Worm (Caenorhabditis elegans) whole organism, late embryonic: Measurements from ENCODE around the gene srw-99.

Experiments
- C38D4.7 ChIP-seq: fragments of 200-800 bp; sonication (Bioruptor generic); optimal IDR thresholded peaks from 2 replicates; lab custom pipeline; 2018; ENCODE audit warnings: mild to moderate bottlenecking, missing genetic modification characterization, moderate library complexity, missing compliant biosample characterization
- F13H6.1 ChIP-seq: sonication (generic microtip); optimal IDR thresholded peaks from 2 replicates; lab custom pipeline; 2016; ENCODE audit warnings: missing genetic modification characterization, missing compliant biosample characterization
- T23F11.4 ChIP-seq: fragments of 200-800 bp; sonication (Bioruptor generic); optimal IDR thresholded peaks from 2 replicates; lab custom pipeline; 2018; ENCODE audit warnings: mild to moderate bottlenecking, missing genetic modification characterization, missing compliant biosample characterization
- ahr-1 ChIP-seq: sonication (generic microtip); optimal IDR thresholded peaks from 2 replicates; lab custom pipeline; 2016; ENCODE audit warnings: missing genetic modification characterization, missing compliant biosample characterization
- ama-1 ChIP-seq: fragments of 150-350 bp; optimal IDR thresholded peaks from 2 replicates; lab custom pipeline; 2014
- ceh-14 ChIP-seq: sonication (generic microtip); optimal IDR thresholded peaks from 2 replicates; lab custom pipeline; 2016; ENCODE audit warnings: missing genotype, missing genetic modification characterization, missing compliant biosample characterization
- ceh-18 ChIP-seq: sonication (generic microtip); optimal IDR thresholded peaks from 2 replicates; lab custom pipeline; 2016; ENCODE audit warnings: missing genetic modification characterization, missing compliant biosample characterization
- ceh-2 ChIP-seq: sonication (generic microtip); optimal IDR thresholded peaks from 2 replicates; lab custom pipeline; 2016; ENCODE audit warnings: missing genotype, missing genetic modification characterization, missing compliant biosample characterization
- ceh-24 ChIP-seq: sonication (generic microtip); optimal IDR thresholded peaks from 2 replicates; lab custom pipeline; 2016; ENCODE audit warnings: mild to moderate bottlenecking, missing genetic modification characterization, missing compliant biosample characterization
- ceh-34 ChIP-seq: sonication (generic microtip); optimal IDR thresholded peaks from 2 replicates; lab custom pipeline; 2016; ENCODE audit warnings: mild to moderate bottlenecking, missing genetic modification characterization, missing compliant biosample characterization
- ceh-48 ChIP-seq: sonication (generic microtip); optimal IDR thresholded peaks from 2 replicates; lab custom pipeline; 2016; ENCODE audit warnings: missing genetic modification characterization, inconsistent platforms, missing compliant biosample characterization
- dmd-4 ChIP-seq: sonication (generic microtip); optimal IDR thresholded peaks from 2 replicates; lab custom pipeline; 2016; ENCODE audit warnings: borderline replicate concordance, missing genetic modification characterization, missing compliant biosample characterization
- elt-2 ChIP-seq: sonication (generic microtip); optimal IDR thresholded peaks from 2 replicates; lab custom pipeline; 2016; ENCODE audit warnings: missing genetic modification reagents, missing genetic modification characterization, missing compliant biosample characterization
- ets-4 ChIP-seq: sonication (generic microtip); optimal IDR thresholded peaks from 2 replicates; lab custom pipeline; 2016; ENCODE audit warnings: missing genetic modification characterization, missing compliant biosample characterization
- fkh-6 ChIP-seq: sonication (generic microtip); optimal IDR thresholded peaks from 2 replicates; lab custom pipeline; 2016; ENCODE audit warnings: missing genetic modification characterization, missing compliant biosample characterization
- gmeb-2 ChIP-seq: sonication (generic microtip); optimal IDR thresholded peaks from 2 replicates; lab custom pipeline; 2016; ENCODE audit warnings: missing genetic modification characterization, inconsistent platforms, missing compliant biosample characterization
- hlh-13 ChIP-seq: fragments of 200-800 bp; sonication (Bioruptor generic); optimal IDR thresholded peaks from 2 replicates; lab custom pipeline; 2018; ENCODE audit warnings: mild to moderate bottlenecking, missing genetic modification characterization, missing compliant biosample characterization
- hlh-15 ChIP-seq: sonication (generic microtip); optimal IDR thresholded peaks from 2 replicates; lab custom pipeline; 2016; ENCODE audit warnings: missing genetic modification characterization, missing compliant biosample characterization
- hlh-30 ChIP-seq: sonication (generic microtip); optimal IDR thresholded peaks from 2 replicates; lab custom pipeline; 2017; ENCODE audit warnings: antibody characterized with exemption, missing genetic modification characterization, missing compliant biosample characterization; ENCODE audit not compliant: insufficient read depth
- hlh-6 ChIP-seq: sonication (generic microtip); optimal IDR thresholded peaks from 2 replicates; lab custom pipeline; 2016; ENCODE audit warnings: missing genotype, missing genetic modification characterization, missing compliant biosample characterization
- hlh-8 ChIP-seq: sonication (generic microtip); optimal IDR thresholded peaks from 2 replicates; lab custom pipeline; 2016; ENCODE audit warnings: missing genotype, missing genetic modification characterization, missing compliant biosample characterization
- lim-6 ChIP-seq: sonication (generic microtip); optimal IDR thresholded peaks from 2 replicates; lab custom pipeline; 2016; ENCODE audit warnings: missing genetic modification characterization, missing compliant biosample characterization
- lin-11 ChIP-seq: fragments of 200-800 bp; sonication (Bioruptor generic); optimal IDR thresholded peaks from 2 replicates; lab custom pipeline; 2018; ENCODE audit warnings: mild to moderate bottlenecking, missing genetic modification characterization, missing compliant biosample characterization
- mec-3 ChIP-seq: sonication (generic microtip); optimal IDR thresholded peaks from 2 replicates; lab custom pipeline; 2016; ENCODE audit warnings: borderline replicate concordance, missing genetic modification characterization, missing compliant biosample characterization
- nfya-1 ChIP-seq: sonication (generic microtip); optimal IDR thresholded peaks from 2 replicates; lab custom pipeline; 2017; ENCODE audit warnings: missing genetic modification characterization, mild to moderate bottlenecking, missing compliant biosample characterization, antibody characterized with exemption, moderate library complexity
- nhr-11 ChIP-seq: fragments of 150-350 bp; optimal IDR thresholded peaks from 2 replicates; lab custom pipeline; 2014; ENCODE audit warnings: missing biosample characterization, missing genetic modification characterization
- nhr-232 ChIP-seq: sonication (generic microtip); optimal IDR thresholded peaks from 2 replicates; lab custom pipeline; 2016; ENCODE audit warnings: missing genetic modification characterization, missing compliant biosample characterization
- odd-2 ChIP-seq: sonication (generic microtip); optimal IDR thresholded peaks from 2 replicates; lab custom pipeline; 2017; ENCODE audit warnings: antibody characterized with exemption, mild to moderate bottlenecking, missing genetic modification characterization, missing compliant biosample characterization
- pat-9 ChIP-seq: fragments of 200-800 bp; sonication (Bioruptor generic); optimal IDR thresholded peaks from 2 replicates; lab custom pipeline; 2018; ENCODE audit warnings: mild to moderate bottlenecking, missing genetic modification characterization, moderate library complexity, missing compliant biosample characterization
- pha-2 ChIP-seq: sonication (generic microtip); optimal IDR thresholded peaks from 2 replicates; lab custom pipeline; 2017; ENCODE audit warnings: mild to moderate bottlenecking, missing genetic modification characterization, missing compliant biosample characterization
- pros-1 ChIP-seq: fragments of 150-350 bp; optimal IDR thresholded peaks from 2 replicates; lab custom pipeline; 2014; ENCODE audit warnings: missing biosample characterization, missing genetic modification reagents, missing genetic modification characterization
- ref-2 ChIP-seq: sonication (generic microtip); optimal IDR thresholded peaks from 2 replicates; lab custom pipeline; 2016; ENCODE audit warnings: missing genetic modification characterization, missing compliant biosample characterization
- sox-2 ChIP-seq: fragments of 200-800 bp; sonication (Bioruptor generic); IDR thresholded peaks from 2 replicates; pipeline ENCODE4 v1.3.6; 2022; ENCODE audit warnings: missing genetic modification reagents, missing genetic modification characterization, missing compliant biosample characterization
- ttx-3 ChIP-seq: sonication (generic microtip); optimal IDR thresholded peaks from 2 replicates; lab custom pipeline; 2016; ENCODE audit warnings: missing genetic modification reagents, missing genetic modification characterization, missing compliant biosample characterization
- unc-42 ChIP-seq: sonication (generic microtip); optimal IDR thresholded peaks from 2 replicates; lab custom pipeline; 2016; ENCODE audit warnings: missing genotype, missing genetic modification characterization, missing compliant biosample characterization
- unc-86 ChIP-seq: sonication (generic microtip); optimal IDR thresholded peaks from 2 replicates; lab custom pipeline; 2016; ENCODE audit warnings: missing genetic modification characterization, missing compliant biosample characterization
- zip-5 ChIP-seq: sonication (generic microtip); optimal IDR thresholded peaks from 2 replicates; lab custom pipeline; 2016; ENCODE audit warnings: missing genetic modification characterization, missing compliant biosample characterization

Gene srw-99

DNA sequence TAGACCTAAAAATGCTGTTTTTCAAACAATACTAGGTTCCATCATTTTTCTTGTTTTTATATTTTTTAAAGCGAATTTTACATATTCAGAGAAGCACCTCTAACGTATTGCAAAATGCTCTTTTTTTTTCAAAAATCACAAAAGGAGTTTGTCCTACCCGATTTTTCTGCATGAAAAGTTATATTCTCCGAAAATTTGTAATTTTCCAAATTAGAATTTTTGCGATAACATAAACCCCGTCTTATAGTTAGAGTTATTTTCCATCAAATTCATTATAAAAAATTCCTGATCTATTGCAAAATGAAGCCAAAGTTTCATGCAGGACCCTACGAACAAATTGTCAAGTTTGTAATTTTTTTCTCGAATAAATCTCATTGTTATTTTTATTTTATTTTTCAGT, at the start of gene srw-99:
Gene srw-99, plus strand, starts transcription at position 301 of the 400 bp plus-strand sequence.
- TF ChIP-seq hlh-8 (tag; lab: Kevin White, UChicago) (no peak), elt-2 (tag; lab: Kevin White, UChicago) (no peak), odd-2 (tag; lab: Kevin White, UChicago) (no peak), ceh-24 (tag; lab: Kevin White, UChicago) (no peak), F13H6.1 (tag; lab: Kevin White, UChicago) (no peak), ceh-14 (tag; lab: Kevin White, UChicago) (no peak), dmd-4 (tag; lab: Kevin White, UChicago) (no peak), hlh-15 (no peak), ceh-2 (tag; lab: Kevin White, UChicago) (no peak), hlh-13 (GFP tag; lab: Kevin White, UChicago) (no peak), ttx-3 (tag; lab: Kevin White, UChicago) (no peak)

DNA sequence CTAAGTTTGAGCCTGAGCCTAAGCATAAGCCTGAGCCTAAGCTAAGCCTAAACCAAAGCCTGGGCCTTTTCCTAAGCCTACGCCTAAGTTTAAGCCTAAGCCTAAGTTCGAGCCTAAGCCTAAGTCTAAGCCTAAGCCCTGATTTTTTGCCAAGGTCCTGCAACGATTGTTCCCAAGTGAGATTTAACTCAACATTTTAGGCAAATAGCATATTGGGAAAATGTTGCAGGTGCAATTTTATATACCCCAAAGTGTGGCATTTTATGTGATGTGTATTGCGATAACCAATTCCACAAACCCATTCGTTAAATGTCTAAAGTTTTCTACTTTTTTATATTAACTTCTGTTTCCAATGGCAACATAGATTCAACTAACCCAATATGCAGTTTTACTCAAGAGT, 46.3 kb upstream of the srw-99 start, which contains the start of gene irld-40:
Gene irld-40, plus strand, starts transcription at position 301 of the 400 bp plus-strand sequence.
- TF ChIP-seq unc-86 (tag; lab: Kevin White, UChicago) (no peak), gmeb-2 (tag; lab: Kevin White, UChicago) (no peak), odd-2 (tag; lab: Kevin White, UChicago) (no peak), nfya-1 (tag; lab: Kevin White, UChicago) (no peak), ceh-14 (tag; lab: Kevin White, UChicago) (no peak), ama-1 (lab: Kevin White, UChicago) (no peak), pat-9 (tag; lab: Kevin White, UChicago) (no peak), hlh-15 (no peak), hlh-30 (tag; lab: Kevin White, UChicago) (no peak), ets-4 (tag; lab: Kevin White, UChicago) (no peak), ceh-2 (tag; lab: Kevin White, UChicago) (no peak), lin-11 (tag; lab: Kevin White, UChicago) (no peak), fkh-6 (tag; lab: Kevin White, UChicago) (no peak), lim-6 (tag; lab: Kevin White, UChicago) (no peak), pha-2 (no peak)

DNA sequence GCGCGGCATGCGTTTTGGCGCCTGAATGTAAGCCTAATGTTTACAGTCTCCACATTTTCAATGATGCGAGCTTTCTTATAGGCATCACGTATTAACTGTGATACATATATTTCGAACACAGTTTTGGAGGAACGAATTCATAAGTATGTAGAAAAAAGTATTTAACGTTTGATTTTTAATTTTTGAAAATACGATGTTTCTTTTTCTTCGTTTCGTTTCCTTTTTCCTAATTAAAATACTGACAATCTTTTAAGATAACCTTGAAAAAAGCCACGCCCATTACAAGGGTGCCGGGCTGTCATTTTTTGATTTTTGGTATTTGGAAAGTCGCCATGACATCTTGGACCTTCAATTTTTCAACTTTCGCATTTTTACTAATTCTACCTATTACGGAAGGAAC, 43.6 kb upstream of the srw-99 start, which contains the start of gene K04F1.9:
Gene K04F1.9, plus strand, starts transcription at position 301 of the 400 bp plus-strand sequence.
- TF ChIP-seq ref-2 (tag; lab: Kevin White, UChicago) (no peak), nhr-11 (tag; lab: Kevin White, UChicago) (no peak), ceh-18 (tag; lab: Kevin White, UChicago) (no peak), ceh-2 (tag; lab: Kevin White, UChicago) (no peak), T23F11.4 (GFP tag; lab: Kevin White, UChicago) (no peak), hlh-15 (no peak), sox-2 (no peak), mec-3 (no peak)

DNA sequence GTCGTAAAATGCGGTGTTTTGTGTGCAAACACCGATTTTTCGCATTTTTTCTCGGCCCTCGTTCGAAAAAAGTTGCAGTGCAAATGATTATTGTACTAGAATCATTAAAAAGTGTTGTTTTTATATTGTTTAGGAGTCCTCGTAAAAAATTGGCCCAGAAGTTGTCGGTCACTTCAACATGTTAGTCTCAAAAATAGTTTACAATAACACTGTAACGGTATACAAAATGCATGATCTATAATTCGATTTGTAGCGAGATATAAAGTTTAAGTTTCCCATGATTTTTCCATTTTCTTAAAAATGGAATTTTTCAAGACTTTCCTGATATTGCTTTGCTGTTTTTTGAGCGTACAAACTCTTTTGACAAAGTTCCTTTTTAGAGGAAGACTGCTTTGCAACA, 41.6 kb upstream of the srw-99 start, which contains the start of gene K04F1.8:
Gene K04F1.8, plus strand, starts transcription at position 301 of the 400 bp plus-strand sequence.
- TF ChIP-seq gmeb-2 (tag; lab: Kevin White, UChicago) (no peak), ttx-3 (tag; lab: Kevin White, UChicago) (no peak), ceh-48 (tag; lab: Kevin White, UChicago) (no peak), hlh-8 (tag; lab: Kevin White, UChicago) (no peak), zip-5 (tag; lab: Kevin White, UChicago) (no peak), ceh-14 (tag; lab: Kevin White, UChicago) (no peak), unc-42 (tag; lab: Kevin White, UChicago) (no peak), nhr-11 (tag; lab: Kevin White, UChicago) (no peak), ahr-1 (tag; lab: Kevin White, UChicago) (no peak), nhr-232 (tag; lab: Kevin White, UChicago) (no peak), ceh-34 (tag; lab: Kevin White, UChicago) (no peak), T23F11.4 (GFP tag; lab: Kevin White, UChicago) (no peak), C38D4.7 (GFP tag; lab: Kevin White, UChicago) (no peak), mec-3 (no peak), hlh-6 (tag; lab: Kevin White, UChicago) (no peak), pros-1 (tag; lab: Kevin White, UChicago) (no peak), ceh-2 (tag; lab: Kevin White, UChicago) (no peak)
- TF ChIP-seq, all 69 proteins: peak for 0
